Worm (Caenorhabditis elegans) whole organism, mixed stage, embryonic: ENCODE data around the gene C50F4.4.
A peak's percentile ranks its signal among the peaks of the same experiment; 100 is the strongest.

Source experiments
- M03D4.4 ChIP-seq: sonication (generic microtip); optimal IDR thresholded peaks from 2 replicates; lab custom pipeline; 2017; ENCODE audit warnings: mild to moderate bottlenecking, missing genetic modification characterization, missing compliant biosample characterization
- bed-3 ChIP-seq: fragments of 200-800 bp; sonication (Bioruptor generic); optimal IDR thresholded peaks from 3 replicates; lab custom pipeline; 2018; ENCODE audit warnings: mild to moderate bottlenecking, missing genetic modification characterization, moderate library complexity, missing compliant biosample characterization
- ceh-39 ChIP-seq: fragments of 150-350 bp; optimal IDR thresholded peaks from 2 replicates; lab custom pipeline; 2014; ENCODE audit warnings: missing biosample characterization, missing genetic modification characterization
- ceh-43 ChIP-seq: fragments of 200-800 bp; sonication (Bioruptor generic); optimal IDR thresholded peaks from 2 replicates; lab custom pipeline; 2018; ENCODE audit warnings: mild to moderate bottlenecking, missing genetic modification characterization, moderate library complexity, missing compliant biosample characterization
- ces-1 ChIP-seq: fragments of 150-350 bp; optimal IDR thresholded peaks from 2 replicates; lab custom pipeline; 2014; ENCODE audit warnings: missing biosample characterization, missing genetic modification reagents, missing genetic modification characterization
- cnd-1 ChIP-seq: fragments of 200-800 bp; sonication (Bioruptor generic); optimal IDR thresholded peaks from 2 replicates; lab custom pipeline; 2018; ENCODE audit warnings: mild to moderate bottlenecking, missing genetic modification characterization, missing compliant biosample characterization
- drap-1 ChIP-seq: fragments of 200-800 bp; sonication (Bioruptor generic); optimal IDR thresholded peaks from 3 replicates; lab custom pipeline; 2018; ENCODE audit warnings: mild to moderate bottlenecking, missing genetic modification characterization, missing compliant biosample characterization
- elt-1 ChIP-seq: sonication (generic microtip); optimal IDR thresholded peaks from 2 replicates; lab custom pipeline; 2017; ENCODE audit warnings: missing genetic modification characterization, mild to moderate bottlenecking, missing compliant biosample characterization, antibody characterized with exemption, moderate library complexity, borderline replicate concordance; ENCODE audit not compliant: insufficient read depth
- elt-3 ChIP-seq: fragments of 150-350 bp; optimal IDR thresholded peaks from 2 replicates; lab custom pipeline; 2014; ENCODE audit warnings: missing biosample characterization, missing genetic modification characterization
- flh-1 ChIP-seq: fragments of 200-800 bp; sonication (Bioruptor generic); optimal IDR thresholded peaks from 2 replicates; lab custom pipeline; 2018; ENCODE audit warnings: mild to moderate bottlenecking, missing genetic modification characterization, moderate library complexity, missing compliant biosample characterization
- ham-2 ChIP-seq: fragments of 200-800 bp; sonication (Bioruptor generic); optimal IDR thresholded peaks from 2 replicates; lab custom pipeline; 2018; ENCODE audit warnings: mild to moderate bottlenecking, missing genetic modification characterization, missing compliant biosample characterization
- hlh-1 ChIP-seq: fragments of 150-350 bp; optimal IDR thresholded peaks from 2 replicates; lab custom pipeline; 2014; ENCODE audit warnings: missing biosample characterization, missing genetic modification reagents, missing genetic modification characterization
- lin-13 ChIP-seq: fragments of 150-350 bp; optimal IDR thresholded peaks from 2 replicates; lab custom pipeline; 2014; ENCODE audit warnings: missing biosample characterization, missing genetic modification characterization
- lin-32 ChIP-seq: fragments of 200-800 bp; sonication (Bioruptor generic); optimal IDR thresholded peaks from 2 replicates; lab custom pipeline; 2018; ENCODE audit warnings: mild to moderate bottlenecking, missing genetic modification characterization, missing compliant biosample characterization
- lsy-2 ChIP-seq: fragments of 150-350 bp; optimal IDR thresholded peaks from 2 replicates; lab custom pipeline; 2014; ENCODE audit warnings: missing biosample characterization, missing genetic modification characterization
- mab-5 ChIP-seq: fragments of 150-350 bp; optimal IDR thresholded peaks from 2 replicates; lab custom pipeline; 2014; ENCODE audit warnings: missing biosample characterization, missing genetic modification characterization
- mep-1 ChIP-seq: fragments of 150-350 bp; optimal IDR thresholded peaks from 2 replicates; lab custom pipeline; 2017; ENCODE audit warnings: missing biosample characterization, missing genetic modification reagents, missing genetic modification characterization, inconsistent platforms
- nhr-12 ChIP-seq: fragments of 150-350 bp; optimal IDR thresholded peaks from 2 replicates; lab custom pipeline; 2014; ENCODE audit warnings: missing biosample characterization, missing genetic modification characterization
- nhr-2 ChIP-seq: fragments of 150-350 bp; optimal IDR thresholded peaks from 2 replicates; lab custom pipeline; 2014; ENCODE audit warnings: missing biosample characterization, missing genetic modification characterization
- nhr-237 ChIP-seq: fragments of 150-350 bp; optimal IDR thresholded peaks from 2 replicates; lab custom pipeline; 2014; ENCODE audit warnings: missing biosample characterization, missing genetic modification characterization
- nhr-28 ChIP-seq: fragments of 150-350 bp; optimal IDR thresholded peaks from 2 replicates; lab custom pipeline; 2014; ENCODE audit warnings: missing biosample characterization, missing genetic modification characterization
- nhr-76 ChIP-seq: sonication (generic microtip); optimal IDR thresholded peaks from 2 replicates; lab custom pipeline; 2017; ENCODE audit warnings: missing biosample characterization, missing genetic modification characterization
- pha-4 ChIP-seq: fragments of 150-350 bp; optimal IDR thresholded peaks from 2 replicates; lab custom pipeline; 2018; ENCODE audit warnings: missing biosample characterization, missing genetic modification reagents, missing genetic modification characterization
- sem-2 ChIP-seq: fragments of 200-800 bp; sonication (Bioruptor generic); optimal IDR thresholded peaks from 2 replicates; lab custom pipeline; 2018; ENCODE audit warnings: mild to moderate bottlenecking, missing genetic modification characterization, missing compliant biosample characterization
- snpc-4 ChIP-seq: fragments of 150-350 bp; optimal IDR thresholded peaks from 2 replicates; lab custom pipeline; 2014; ENCODE audit warnings: missing biosample characterization, missing genetic modification characterization
- sptf-1 ChIP-seq: sonication (generic microtip); optimal IDR thresholded peaks from 2 replicates; lab custom pipeline; 2017; ENCODE audit warnings: mild to moderate bottlenecking, missing genetic modification characterization, moderate library complexity, missing compliant biosample characterization
- tbx-8 ChIP-seq: fragments of 200-800 bp; sonication (Bioruptor generic); optimal IDR thresholded peaks from 2 replicates; lab custom pipeline; 2018; ENCODE audit warnings: mild to moderate bottlenecking, missing genetic modification characterization, moderate library complexity, missing compliant biosample characterization
- unc-120 ChIP-seq: sonication (generic microtip); optimal IDR thresholded peaks from 2 replicates; lab custom pipeline; 2017; ENCODE audit warnings: missing genetic modification characterization, missing compliant biosample characterization; ENCODE audit not compliant: poor library complexity, severe bottlenecking
- unc-39 ChIP-seq: fragments of 150-350 bp; optimal IDR thresholded peaks from 2 replicates; lab custom pipeline; 2014; ENCODE audit warnings: missing biosample characterization, missing genetic modification characterization
- unc-62 ChIP-seq: fragments of 150-350 bp; optimal IDR thresholded peaks from 2 replicates; lab custom pipeline; 2014; ENCODE audit warnings: missing biosample characterization, missing genetic modification reagents, missing genetic modification characterization
- zip-8 ChIP-seq: fragments of 150-350 bp; optimal IDR thresholded peaks from 2 replicates; lab custom pipeline; 2014; ENCODE audit warnings: missing biosample characterization, missing genetic modification characterization

C50F4.4 gene

DNA sequence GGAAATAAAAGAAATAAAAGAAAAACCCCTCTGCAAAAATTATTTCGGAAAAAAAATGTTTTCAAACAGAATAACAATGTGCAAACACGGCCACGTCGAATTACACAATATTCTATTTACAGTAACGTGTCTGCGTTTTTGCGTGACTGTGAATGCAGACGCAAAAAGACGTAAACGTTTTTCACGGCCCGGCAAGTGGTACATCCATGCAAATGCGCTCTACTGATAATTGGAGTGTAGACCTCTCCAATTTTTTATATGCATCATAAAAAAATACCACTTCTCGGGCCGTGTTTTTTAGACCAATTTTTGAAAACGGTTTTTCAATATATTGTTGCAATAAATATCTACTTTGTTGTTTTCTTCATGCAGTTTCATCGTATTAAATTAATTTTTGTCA lies 12.9 kb downstream of the C50F4.4 start, which contains the start of gene nstp-10:
nstp-10 (minus strand) TSS at position 378 of the 400 bp plus-strand sequence.
- peak; percentile 28 for TF ChIP-seq ces-1
- peak; percentile 81 for TF ChIP-seq mep-1 (tag; lab: Kevin White, UChicago)
- TF ChIP-seq sem-2 (GFP tag; lab: Kevin White, UChicago) = no peak
- TF ChIP-seq hlh-1 (tag; lab: Kevin White, UChicago) = no peak
- TF ChIP-seq nhr-237 (tag; lab: Kevin White, UChicago) = peak; percentile 8
- no peak for TF ChIP-seq zip-8 (tag; lab: Kevin White, UChicago)
- no peak for TF ChIP-seq mab-5
- no peak for TF ChIP-seq unc-39 (tag; lab: Kevin White, UChicago)
- no peak for TF ChIP-seq pha-4
- no peak for TF ChIP-seq unc-62 (GFP tag; lab: Kevin White, UChicago)
- no peak for TF ChIP-seq flh-1 (GFP tag; lab: Kevin White, UChicago)
- no peak for TF ChIP-seq M03D4.4
- no peak for TF ChIP-seq snpc-4 (tag; lab: Kevin White, UChicago)
- TF ChIP-seq lin-13 (tag; lab: Kevin White, UChicago) = peak; percentile 47
- peak; percentile 84 for TF ChIP-seq lsy-2 (tag; lab: Kevin White, UChicago)
- TF ChIP-seq nhr-76 = no peak
- TF ChIP-seq drap-1 (GFP tag; lab: Kevin White, UChicago) = no peak
- no peak for TF ChIP-seq ceh-43 (GFP tag; lab: Kevin White, UChicago)
- no peak for TF ChIP-seq lin-32 (GFP tag; lab: Kevin White, UChicago)
- TF ChIP-seq nhr-28 = no peak
- no peak for TF ChIP-seq sptf-1
- no peak for TF ChIP-seq unc-120 (tag; lab: Kevin White, UChicago)

- TF ChIP-seq elt-3 (tag; lab: Kevin White, UChicago) (no peak), ces-1 (peak; percentile 78), drap-1 (GFP tag; lab: Kevin White, UChicago) (no peak), unc-120 (tag; lab: Kevin White, UChicago) (peak; percentile 58), flh-1 (GFP tag; lab: Kevin White, UChicago) (no peak), ham-2 (GFP tag; lab: Kevin White, UChicago) (no peak), pha-4 (no peak)
- TF ChIP-seq, all 35 proteins: peak for 2
Measured at ce11 chrV:9550313-9550712, 13.7 kb downstream of the C50F4.4 start, which contains the start of gene ehbp-1. ehbp-1 (plus strand) TSS chrV:9550644.

DNA sequence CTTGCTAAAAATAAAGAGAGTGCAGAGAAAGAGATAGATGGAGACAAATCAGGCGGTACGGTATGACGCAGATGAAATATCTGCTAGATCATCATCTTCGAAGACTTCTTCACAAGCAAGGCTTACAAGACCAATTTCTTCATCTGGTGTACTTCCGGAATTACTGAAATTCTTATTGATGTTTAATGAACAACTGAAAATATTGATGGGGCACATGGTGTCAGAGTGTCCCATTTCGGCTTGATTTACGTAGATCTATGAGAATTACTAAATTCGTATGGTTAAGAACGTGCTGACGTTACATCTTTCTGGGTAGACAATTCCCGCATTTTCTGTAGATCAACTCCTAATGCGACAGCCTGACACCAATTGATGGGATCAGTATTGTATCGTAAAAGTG lies 20.1 kb downstream of the C50F4.4 start:
- no peak for TF ChIP-seq drap-1 (GFP tag; lab: Kevin White, UChicago)
- no peak for TF ChIP-seq pha-4
- TF ChIP-seq cnd-1 (tag; lab: Kevin White, UChicago) = no peak
- no peak for TF ChIP-seq zip-8 (tag; lab: Kevin White, UChicago)

ce11 chrV:9561624-9562179 lies 25.1 kb downstream of the C50F4.4 start, which contains the start of gene rgef-1:
rgef-1 (minus strand) TSS chrV:9561674.
- TF ChIP-seq ces-1 (peak; percentile 91), sptf-1 (peak; percentile 5), nhr-2 (tag; lab: Kevin White, UChicago) (no peak)

ce11 chrV:9563585-9563984 lies 27.0 kb downstream of the C50F4.4 start:
- no peak for TF ChIP-seq bed-3 (GFP tag; lab: Kevin White, UChicago)
- TF ChIP-seq zip-8 (tag; lab: Kevin White, UChicago) = peak; percentile 50
- TF ChIP-seq mep-1 (tag; lab: Kevin White, UChicago) = no peak
- TF ChIP-seq nhr-12 (tag; lab: Kevin White, UChicago) = no peak
- TF ChIP-seq, all 35 proteins: peak for 1

DNA sequence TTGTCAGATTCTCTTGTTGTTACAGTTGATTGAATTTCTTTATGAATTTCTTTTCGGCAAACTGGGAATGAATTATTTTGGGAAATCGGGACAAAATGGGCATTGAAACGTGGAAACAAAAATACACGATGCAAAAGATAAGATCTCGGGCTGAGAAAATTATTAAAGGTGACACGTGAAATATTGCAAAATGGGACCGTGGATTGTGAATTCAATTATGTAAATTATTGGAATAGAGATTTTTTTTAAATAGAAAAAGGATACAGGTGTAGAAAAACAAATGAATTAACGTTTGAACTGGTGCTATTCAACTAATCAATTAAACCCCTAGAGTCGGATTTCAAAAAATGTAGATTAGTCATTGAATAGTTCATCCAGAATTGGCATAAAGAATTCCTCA lies 32.1 kb downstream of the C50F4.4 start, which contains the start of gene F25B3.4:
F25B3.4 (minus strand) TSS at position 101 of the 400 bp plus-strand sequence.
- TF ChIP-seq flh-1 (GFP tag; lab: Kevin White, UChicago) = no peak

ce11 chrV:9570197-9570596 lies 33.6 kb downstream of the C50F4.4 start, which contains the start of gene F25B3.5:
F25B3.5 (minus strand) TSS chrV:9570297.
- TF ChIP-seq ham-2 (GFP tag; lab: Kevin White, UChicago) (no peak), tbx-8 (GFP tag; lab: Kevin White, UChicago) (no peak), unc-120 (tag; lab: Kevin White, UChicago) (no peak), pha-4 (no peak), nhr-76 (no peak), sptf-1 (no peak), cnd-1 (tag; lab: Kevin White, UChicago) (no peak), lin-32 (GFP tag; lab: Kevin White, UChicago) (no peak), ceh-39 (tag; lab: Kevin White, UChicago) (no peak), lsy-2 (tag; lab: Kevin White, UChicago) (no peak), hlh-1 (tag; lab: Kevin White, UChicago) (no peak), mep-1 (tag; lab: Kevin White, UChicago) (no peak), mab-5 (no peak), nhr-28 (no peak), bed-3 (GFP tag; lab: Kevin White, UChicago) (no peak), zip-8 (tag; lab: Kevin White, UChicago) (no peak), ces-1 (no peak), elt-1 (no peak)
